Worm (Caenorhabditis elegans): ENCODE measurements around the gene F19D8.2.

The F19D8.2 gene

ce11 chrX:13811156-13811555 is 23.1 kb upstream of the F19D8.2 start:
- no peak for TF ChIP-seq lir-3 (tag; optimal IDR thresholded peaks at IDR 0.05; ENCODE audit: poor library complexity)
- no peak for TF ChIP-seq grh-1 (GFP tag; IDR thresholded peaks at IDR 0.05)
- TF ChIP-seq unc-86 (tag; optimal IDR thresholded peaks at IDR 0.05), result no peak
- TF ChIP-seq hpl-2 (GFP tag; optimal IDR thresholded peaks at IDR 0.05), result no peak
- no peak for TF ChIP-seq elt-3 (tag; optimal IDR thresholded peaks at IDR 0.05)
- TF ChIP-seq fos-1 (tag; optimal IDR thresholded peaks at IDR 0.05), result no peak
- TF ChIP-seq mep-1 (tag; optimal IDR thresholded peaks at IDR 0.05), result no peak
- no peak for TF ChIP-seq Y116A8C.19 (tag; optimal IDR thresholded peaks at IDR 0.05; ENCODE audit: borderline replicate concordance)
- no peak for TF ChIP-seq ets-5 (GFP tag; IDR thresholded peaks at IDR 0.05)
- TF ChIP-seq swsn-7 (tag; optimal IDR thresholded peaks at IDR 0.05), result no peak
- TF ChIP-seq pag-3 (tag; optimal IDR thresholded peaks at IDR 0.05; ENCODE audit: borderline replicate concordance, insufficient read depth), result no peak
- TF ChIP-seq efl-3 (GFP tag; optimal IDR thresholded peaks at IDR 0.05), result no peak
- TF ChIP-seq dpl-1 (GFP tag; optimal IDR thresholded peaks at IDR 0.05), result no peak

ce11 chrX:13811929-13812328 is 22.3 kb upstream of the F19D8.2 start:
- TF ChIP-seq efl-1 (optimal IDR thresholded peaks at IDR 0.05) (no peak), efl-1 (GFP tag; optimal IDR thresholded peaks at IDR 0.05 in 1 of 2) (peak in 1 of 2 experiments; percentile 2), nhr-84 (tag; optimal IDR thresholded peaks at IDR 0.05) (no peak), elt-2 (tag; optimal IDR thresholded peaks at IDR 0.05) (no peak), blmp-1 (tag; optimal IDR thresholded peaks at IDR 0.05) (no peak), tlp-1 (tag; optimal IDR thresholded peaks at IDR 0.05) (no peak), ama-1 (optimal IDR thresholded peaks at IDR 0.05) (no peak), nhr-77 (tag; optimal IDR thresholded peaks at IDR 0.05) (no peak), nhr-237 (tag; optimal IDR thresholded peaks at IDR 0.05) (no peak), C34B4.2 (tag; optimal IDR thresholded peaks at IDR 0.05) (no peak), unc-30 (tag; optimal IDR thresholded peaks at IDR 0.05) (no peak), dpl-1 (GFP tag; optimal IDR thresholded peaks at IDR 0.05) (no peak), lin-14 (GFP tag; optimal IDR thresholded peaks at IDR 0.05) (peak; percentile 81)

ce11 chrX:13818791-13819190 is 15.4 kb upstream of the F19D8.2 start:
- TF ChIP-seq elt-2 (tag; optimal IDR thresholded peaks at IDR 0.05), result peak; percentile 65
- no peak for TF ChIP-seq egl-27 (tag; optimal IDR thresholded peaks at IDR 0.05)

- no peak for TF ChIP-seq mef-2 (tag; optimal IDR thresholded peaks at IDR 0.05)
- no peak for TF ChIP-seq ceh-82 (tag; optimal IDR thresholded peaks at IDR 0.05)
- no peak for TF ChIP-seq efl-1 (optimal IDR thresholded peaks at IDR 0.05)
- peak in 1 of 2 experiments; percentile 16 for TF ChIP-seq efl-1 (GFP tag; optimal IDR thresholded peaks at IDR 0.05 in 1 of 2)
Observed at ce11 chrX:13823482-13823881, 10.7 kb upstream of the F19D8.2 start, which contains the start of gene twk-23. Gene twk-23, minus strand, starts transcription at chrX:13823582.

ce11 chrX:13833448-13833847 is 779 bp upstream of the F19D8.2 start:
- TF ChIP-seq nhr-90 (tag; optimal IDR thresholded peaks at IDR 0.05; ENCODE audit: poor library complexity), result no peak
- peak; percentile 63 for TF ChIP-seq snpc-4 (tag; optimal IDR thresholded peaks at IDR 0.05)

ce11 chrX:13838019-13838418 is 3.8 kb downstream of the F19D8.2 start:
- TF ChIP-seq skn-1 (tag; optimal IDR thresholded peaks at IDR 0.05) (no peak), pax-3 (tag; optimal IDR thresholded peaks at IDR 0.05) (peak; percentile 61), unc-98 (GFP tag; IDR thresholded peaks at IDR 0.05) (no peak), zag-1 (tag; optimal IDR thresholded peaks at IDR 0.05) (no peak), Y116A8C.19 (tag; optimal IDR thresholded peaks at IDR 0.05; ENCODE audit: borderline replicate concordance) (no peak), ceh-88 (GFP tag; IDR thresholded peaks at IDR 0.05) (no peak), hlh-4 (tag; optimal IDR thresholded peaks at IDR 0.05) (peak; percentile 31), nhr-85 (tag) (no peak), nhr-71 (tag; optimal IDR thresholded peaks at IDR 0.05) (peak; percentile 17), egl-13 (tag; optimal IDR thresholded peaks at IDR 0.05) (no peak), lsy-2 (tag; optimal IDR thresholded peaks at IDR 0.05) (no peak), dsc-1 (tag; optimal IDR thresholded peaks at IDR 0.05) (peak; percentile 81), unc-62 (GFP tag; optimal IDR thresholded peaks at IDR 0.05) (no peak), ama-1 (optimal IDR thresholded peaks at IDR 0.05) (no peak), fkh-8 (tag; optimal IDR thresholded peaks at IDR 0.05) (peak; percentile 65), efl-1 (optimal IDR thresholded peaks at IDR 0.05) (no peak), efl-1 (GFP tag; optimal IDR thresholded peaks at IDR 0.05 in 1 of 2) (no peak), F16B12.6 (tag; optimal IDR thresholded peaks at IDR 0.05) (no peak), ces-1 (GFP tag; optimal IDR thresholded peaks at IDR 0.05) (no peak)
